Worm (Caenorhabditis elegans) whole organism, L1 larva: Measurements from ENCODE around the gene ZK673.5.

Experiments
- C34B4.2 ChIP-seq: sonication (generic microtip); optimal IDR thresholded peaks from 2 replicates; lab custom pipeline; 2017; ENCODE audit warnings: mild to moderate bottlenecking, missing genetic modification characterization, missing compliant biosample characterization
- F16B12.6 ChIP-seq: fragments of 150-350 bp; optimal IDR thresholded peaks from 2 replicates; lab custom pipeline; 2014; ENCODE audit warnings: missing biosample characterization, missing genetic modification characterization
- aha-1 ChIP-seq: fragments of 150-350 bp; optimal IDR thresholded peaks from 2 replicates; lab custom pipeline; 2014; ENCODE audit warnings: missing biosample characterization, missing genetic modification characterization
- blmp-1 ChIP-seq: fragments of 150-350 bp; optimal IDR thresholded peaks from 2 replicates; lab custom pipeline; 2014; ENCODE audit warnings: missing biosample characterization, missing genetic modification characterization
- ces-1 ChIP-seq: fragments of 150-350 bp; optimal IDR thresholded peaks from 2 replicates; lab custom pipeline; 2014; ENCODE audit warnings: missing biosample characterization, missing genetic modification reagents, missing genetic modification characterization
- dpl-1 ChIP-seq, 3 experiments: fragments of 150-350 bp in 2 of 3; sonication (generic microtip) in 1 of 3; optimal IDR thresholded peaks; 2 replicates each; lab custom pipeline; 2014 to 2017; ENCODE audit warnings: missing biosample characterization in 3 of 3, missing genetic modification characterization in 3 of 3, missing genetic modification reagents in 3 of 3
- efl-1 ChIP-seq, 4 experiments: fragments of 150-350 bp; optimal IDR thresholded peaks in 3 of 4; peaks in 1 of 4; 1 replicate in 1 of 4; 2 replicates in 3 of 4; lab custom pipeline; 2014; ENCODE audit warnings: missing biosample characterization in 2 of 4, missing genetic modification characterization in 2 of 4, missing genetic modification reagents in 2 of 4
- egl-13 ChIP-seq: sonication (generic microtip); optimal IDR thresholded peaks from 2 replicates; lab custom pipeline; 2016; ENCODE audit warnings: missing genotype, missing genetic modification reagents, missing genetic modification characterization, missing compliant biosample characterization
- egl-27 ChIP-seq, 2 experiments: fragments of 150-350 bp in 1 of 2; sonication (generic microtip); optimal IDR thresholded peaks; 3 replicates each; lab custom pipeline; 2017 to 2018; ENCODE audit warnings: missing biosample characterization in 2 of 2, missing genetic modification characterization in 2 of 2, missing genetic modification reagents in 2 of 2
- fkh-10 ChIP-seq: sonication (generic microtip); optimal IDR thresholded peaks from 2 replicates; lab custom pipeline; 2017; ENCODE audit warnings: missing biosample characterization, missing genetic modification reagents, missing genetic modification characterization
- fkh-4 ChIP-seq: sonication (generic microtip); optimal IDR thresholded peaks from 2 replicates; lab custom pipeline; 2016; ENCODE audit warnings: missing compliant biosample characterization, missing genetic modification characterization, borderline replicate concordance
- hlh-4 ChIP-seq: sonication (generic microtip); optimal IDR thresholded peaks from 2 replicates; lab custom pipeline; 2016; ENCODE audit warnings: mild to moderate bottlenecking, missing genetic modification characterization, missing compliant biosample characterization
- lin-35 ChIP-seq, 2 experiments: fragments of 150-350 bp; optimal IDR thresholded peaks; 2 replicates each; lab custom pipeline; 2014; ENCODE audit warnings: missing biosample characterization in 2 of 2, missing genetic modification characterization in 2 of 2, missing genetic modification reagents in 2 of 2
- lin-39 ChIP-seq: fragments of 150-350 bp; optimal IDR thresholded peaks from 2 replicates; lab custom pipeline; 2014; ENCODE audit warnings: missing biosample characterization, missing genetic modification reagents, missing genetic modification characterization
- lsy-2 ChIP-seq, 2 experiments: fragments of 150-350 bp; optimal IDR thresholded peaks; 2 replicates each; lab custom pipeline; 2014; ENCODE audit warnings: missing biosample characterization in 2 of 2, missing genetic modification characterization in 2 of 2
- mef-2 ChIP-seq: fragments of 150-350 bp; optimal IDR thresholded peaks from 2 replicates; lab custom pipeline; 2014; ENCODE audit warnings: missing biosample characterization, missing genetic modification characterization
- nhr-12 ChIP-seq: sonication (generic microtip); optimal IDR thresholded peaks from 2 replicates; lab custom pipeline; 2017; ENCODE audit warnings: missing biosample characterization, missing genetic modification characterization
- nhr-20 ChIP-seq: sonication (generic microtip); optimal IDR thresholded peaks from 2 replicates; lab custom pipeline; 2016; ENCODE audit warnings: mild to moderate bottlenecking, missing genetic modification characterization, missing compliant biosample characterization
- nhr-28 ChIP-seq: fragments of 150-350 bp; optimal IDR thresholded peaks from 2 replicates; lab custom pipeline; 2014; ENCODE audit warnings: missing biosample characterization, missing genetic modification characterization
- nhr-47 ChIP-seq: sonication (generic microtip); optimal IDR thresholded peaks from 2 replicates; lab custom pipeline; 2016; ENCODE audit warnings: mild to moderate bottlenecking, missing genetic modification characterization, moderate library complexity, missing compliant biosample characterization
- nhr-76 ChIP-seq: sonication (generic microtip); optimal IDR thresholded peaks from 2 replicates; lab custom pipeline; 2017; ENCODE audit warnings: missing biosample characterization, missing genetic modification characterization
- nhr-77 ChIP-seq: fragments of 150-350 bp; optimal IDR thresholded peaks from 2 replicates; lab custom pipeline; 2014; ENCODE audit warnings: missing biosample characterization, missing genetic modification characterization
- nhr-90 ChIP-seq: sonication (generic microtip); optimal IDR thresholded peaks from 2 replicates; lab custom pipeline; 2016; ENCODE audit warnings: mild to moderate bottlenecking, missing genetic modification characterization, missing compliant biosample characterization; ENCODE audit not compliant: poor library complexity
- pag-3 ChIP-seq: sonication (generic microtip); optimal IDR thresholded peaks from 2 replicates; lab custom pipeline; 2017; ENCODE audit warnings: missing genetic modification characterization, mild to moderate bottlenecking, missing compliant biosample characterization, antibody characterized with exemption, borderline replicate concordance; ENCODE audit not compliant: insufficient read depth
- pax-3 ChIP-seq: fragments of 200-800 bp; sonication (Bioruptor generic); optimal IDR thresholded peaks from 2 replicates; lab custom pipeline; 2018; ENCODE audit warnings: mild to moderate bottlenecking, missing genetic modification characterization, moderate library complexity, missing compliant biosample characterization
- sup-37 ChIP-seq: fragments of 200-800 bp; sonication (Bioruptor generic); optimal IDR thresholded peaks from 2 replicates; lab custom pipeline; 2018; ENCODE audit warnings: mild to moderate bottlenecking, missing genetic modification characterization, missing compliant biosample characterization
- swsn-7 ChIP-seq: sonication (generic microtip); optimal IDR thresholded peaks from 2 replicates; lab custom pipeline; 2016; ENCODE audit warnings: missing genetic modification characterization, missing compliant biosample characterization
- tbx-2 ChIP-seq: sonication (generic microtip); optimal IDR thresholded peaks from 2 replicates; lab custom pipeline; 2016; ENCODE audit warnings: missing genetic modification characterization, missing compliant biosample characterization
- unc-130 ChIP-seq: fragments of 150-350 bp; optimal IDR thresholded peaks from 2 replicates; lab custom pipeline; 2017; ENCODE audit warnings: missing biosample characterization, missing genetic modification characterization, inconsistent platforms
- xbp-1 ChIP-seq: sonication (generic microtip); optimal IDR thresholded peaks from 2 replicates; lab custom pipeline; 2016; ENCODE audit warnings: missing genetic modification characterization, missing compliant biosample characterization
- zag-1 ChIP-seq: fragments of 150-350 bp; optimal IDR thresholded peaks from 2 replicates; lab custom pipeline; 2014; ENCODE audit warnings: missing biosample characterization, missing genetic modification characterization
- zip-4 ChIP-seq: fragments of 200-800 bp; sonication (Bioruptor generic); optimal IDR thresholded peaks from 2 replicates; lab custom pipeline; 2018; ENCODE audit warnings: mild to moderate bottlenecking, missing genetic modification characterization, moderate library complexity, missing compliant biosample characterization

Gene ZK673.5

DNA sequence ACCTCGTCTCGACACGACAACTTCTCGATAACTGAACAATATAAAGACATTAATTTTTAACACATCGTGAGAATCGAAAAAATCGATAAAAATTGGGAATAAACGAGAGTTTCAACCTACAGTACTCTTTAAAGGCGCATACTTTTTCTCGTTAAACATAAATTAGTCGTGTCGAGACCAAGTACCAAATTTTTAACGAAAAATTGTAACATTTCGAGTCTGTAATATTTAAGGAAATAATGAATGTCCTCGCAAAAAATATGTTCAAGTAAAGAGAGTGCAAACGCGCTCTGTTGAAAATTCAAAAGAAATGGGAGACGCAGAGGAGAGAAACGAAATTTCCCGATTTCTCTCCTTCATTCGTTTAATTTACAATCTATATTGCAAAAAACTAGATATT, 11.0 kb upstream of the ZK673.5 start (continued):
- TF ChIP-seq tbx-2 (tag; lab: Kevin White, UChicago) (peak; percentile 11), nhr-90 (tag; lab: Kevin White, UChicago) (peak; percentile 35), fkh-4 (tag; lab: Kevin White, UChicago) (no peak), ces-1 (GFP tag; lab: Kevin White, UChicago) (no peak)

DNA sequence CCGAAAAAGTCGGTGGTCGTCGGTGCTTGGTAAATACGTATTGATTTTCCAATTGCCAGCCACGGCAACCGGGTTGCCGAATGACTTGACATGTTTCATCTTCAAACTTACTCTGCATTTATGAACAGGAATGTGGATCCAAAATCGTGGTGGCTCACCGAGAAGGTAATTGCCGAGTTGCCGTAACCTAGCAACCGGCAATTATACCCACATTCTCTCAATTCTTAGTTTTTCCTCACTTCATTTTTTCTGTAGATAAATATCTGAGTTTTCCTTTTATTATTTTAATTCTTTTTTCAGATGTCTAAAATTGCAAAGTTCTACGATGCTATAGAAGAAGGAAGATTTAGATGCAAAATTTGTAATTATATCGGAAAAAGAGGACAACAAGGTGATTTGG, 8.7 kb upstream of the ZK673.5 start, which contains the start of gene ZK673.4:
Gene ZK673.4, plus strand, starts transcription at position 301 of the 400 bp plus-strand sequence.
- no peak for TF ChIP-seq mef-2 (tag; lab: Kevin White, UChicago)
- TF ChIP-seq nhr-28 (tag; lab: Kevin White, UChicago), result no peak
- no peak for TF ChIP-seq nhr-76 (tag; lab: Kevin White, UChicago)
- no peak for TF ChIP-seq pax-3 (tag; lab: Kevin White, UChicago)
- no peak for TF ChIP-seq ces-1 (GFP tag; lab: Kevin White, UChicago)
- no peak for TF ChIP-seq F16B12.6 (tag; lab: Kevin White, UChicago)
- TF ChIP-seq egl-27 (tag; optimal IDR thresholded peaks at IDR 0.05; lab: Kevin White, UChicago), result no peak
- no peak for TF ChIP-seq lsy-2 (tag; optimal IDR thresholded peaks at IDR 0.05; lab: Kevin White, UChicago)
- no peak for TF ChIP-seq dpl-1 (GFP tag; optimal IDR thresholded peaks at IDR 0.05; lab: Kevin White, UChicago)

DNA sequence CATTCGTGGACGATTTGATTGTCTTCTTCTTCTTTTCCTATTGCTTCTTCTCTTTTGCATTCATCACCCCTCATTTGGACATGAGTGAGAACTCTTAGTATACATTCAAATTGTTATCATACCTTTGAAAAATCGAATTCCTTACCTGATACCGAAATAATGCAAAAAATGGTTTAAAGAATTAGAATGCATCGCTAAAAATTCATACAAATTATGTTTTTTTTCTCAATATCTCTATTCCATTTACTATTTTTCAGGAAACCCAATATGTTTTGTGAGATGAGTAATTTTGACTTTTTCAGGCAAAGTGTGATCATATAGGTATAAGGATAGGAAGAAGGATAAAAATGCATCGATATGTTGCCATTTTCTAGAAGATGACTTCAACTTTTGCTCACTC, 4.3 kb upstream of the ZK673.5 start, which contains the start of gene ZK673.11:
Gene ZK673.11, plus strand, starts transcription at position 301 of the 400 bp plus-strand sequence.
- TF ChIP-seq pag-3 (tag; lab: Kevin White, UChicago) (no peak), egl-13 (tag; lab: Kevin White, UChicago) (no peak), unc-130 (no peak)

DNA sequence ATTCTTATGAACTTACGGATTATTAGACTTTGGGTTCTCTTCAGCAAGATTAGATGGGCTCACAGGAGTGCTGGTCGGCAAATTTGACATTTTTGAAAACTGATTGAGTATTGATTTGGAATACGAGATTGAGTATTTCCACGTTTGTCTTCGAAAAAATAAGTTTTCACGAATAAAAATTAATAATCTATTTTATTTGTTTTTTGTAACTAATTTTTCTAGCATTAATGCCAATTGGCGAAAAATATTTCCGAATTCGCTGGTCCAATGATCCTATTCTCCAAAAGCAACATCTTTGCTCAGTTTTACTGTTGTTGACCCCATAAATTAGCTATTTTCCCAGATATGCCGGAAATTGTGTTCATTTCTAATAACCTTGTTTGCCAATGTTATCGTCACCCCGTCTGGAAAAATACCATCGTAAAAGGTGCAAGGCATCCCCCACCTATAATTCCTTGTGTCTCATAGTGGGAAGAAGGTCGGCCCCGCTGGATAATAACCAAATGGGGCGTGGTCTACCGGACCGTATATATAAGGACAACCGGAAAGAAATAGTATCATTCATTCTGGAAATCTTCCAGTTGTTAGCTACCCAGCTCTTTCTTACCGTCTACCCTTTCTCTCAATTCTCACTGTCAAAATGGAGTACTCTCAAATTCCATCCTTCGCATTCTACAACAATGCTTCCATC, 3.1 kb downstream of the ZK673.5 start, which contains the start of the genes ZK673.6 and sdz-37:
Gene ZK673.6, minus strand, starts transcription at position 101 of the 691 bp plus-strand sequence.
Gene sdz-37, plus strand, starts transcription at position 641 of the 691 bp plus-strand sequence.
- TF ChIP-seq nhr-77, result no peak
- no peak for TF ChIP-seq nhr-47
- TF ChIP-seq lsy-2 (tag; optimal IDR thresholded peaks at IDR 0.05; lab: Kevin White, UChicago), result no peak
- TF ChIP-seq ces-1 (GFP tag; lab: Kevin White, UChicago), result no peak
- TF ChIP-seq swsn-7 (tag; lab: Kevin White, UChicago), result no peak
- TF ChIP-seq fkh-10 (GFP tag; lab: Kevin White, UChicago), result no peak
- no peak for TF ChIP-seq zag-1 (tag; lab: Kevin White, UChicago)
- TF ChIP-seq aha-1 (tag; lab: Kevin White, UChicago), result no peak
- TF ChIP-seq lin-39, result no peak
- no peak for TF ChIP-seq nhr-20
- TF ChIP-seq nhr-12 (tag; lab: Kevin White, UChicago), result no peak
- TF ChIP-seq C34B4.2 (tag; lab: Kevin White, UChicago), result no peak
- no peak for TF ChIP-seq unc-130
- no peak for TF ChIP-seq hlh-4 (tag; lab: Kevin White, UChicago)
- no peak for TF ChIP-seq zip-4
- TF ChIP-seq lin-35 (GFP tag; optimal IDR thresholded peaks at IDR 0.05; lab: Kevin White, UChicago), result no peak
- no peak for TF ChIP-seq blmp-1 (tag; lab: Kevin White, UChicago)
- no peak for TF ChIP-seq xbp-1 (tag; lab: Kevin White, UChicago)
- no peak for TF ChIP-seq pag-3 (tag; lab: Kevin White, UChicago)

ce11 chrII:10466552-10466951, 5.2 kb downstream of the ZK673.5 start, which contains the start of gene tnc-2:
tnc-2 (plus strand) TSS chrII:10466852.
- TF ChIP-seq efl-1 (optimal IDR thresholded peaks at IDR 0.05; lab: Kevin White, UChicago), result no peak
- peak in 1 of 2 experiments; percentile 51 for TF ChIP-seq efl-1 (GFP tag; optimal IDR thresholded peaks at IDR 0.05 in 1 of 2; lab: Kevin White, UChicago)
- no peak for TF ChIP-seq sup-37 (GFP tag; lab: Kevin White, UChicago)
